Worm (Caenorhabditis elegans) whole organism, early embryonic: ENCODE measurements around the gene D1054.5.

Experiments
- B0310.2 ChIP-seq: sonication (generic microtip); optimal IDR thresholded peaks from 2 replicates; lab custom pipeline; 2016; ENCODE audit warnings: mild to moderate bottlenecking, missing genetic modification characterization, missing compliant biosample characterization
- F13C5.2 ChIP-seq: sonication (generic microtip); optimal IDR thresholded peaks from 2 replicates; lab custom pipeline; 2017; ENCODE audit warnings: mild to moderate bottlenecking, missing genetic modification characterization, inconsistent platforms, missing compliant biosample characterization
- aly-1 ChIP-seq: sonication (generic microtip); optimal IDR thresholded peaks from 2 replicates; lab custom pipeline; 2016; ENCODE audit warnings: missing genetic modification characterization, missing compliant biosample characterization
- ama-1 ChIP-seq: fragments of 150-350 bp; optimal IDR thresholded peaks from 2 replicates; lab custom pipeline; 2014
- ceh-13 ChIP-seq: fragments of 200-800 bp; sonication (Bioruptor generic); optimal IDR thresholded peaks from 2 replicates; lab custom pipeline; 2018; ENCODE audit warnings: mild to moderate bottlenecking, missing genetic modification characterization, missing compliant biosample characterization
- ceh-36 ChIP-seq: sonication (generic microtip); optimal IDR thresholded peaks from 2 replicates; lab custom pipeline; 2016; ENCODE audit warnings: missing genetic modification characterization, inconsistent platforms, missing compliant biosample characterization
- ets-7 ChIP-seq: sonication (generic microtip); optimal IDR thresholded peaks from 2 replicates; lab custom pipeline; 2016; ENCODE audit warnings: missing genotype, missing genetic modification characterization, missing compliant biosample characterization
- flt-1 ChIP-seq: fragments of 200-800 bp; sonication (Bioruptor generic); IDR thresholded peaks from 2 replicates; pipeline ENCODE4 v1.3.6; 2022; ENCODE audit warnings: missing genetic modification characterization, missing compliant biosample characterization
- hmbx-1 ChIP-seq: sonication (generic microtip); optimal IDR thresholded peaks from 2 replicates; lab custom pipeline; 2016; ENCODE audit warnings: mild to moderate bottlenecking, missing genetic modification characterization, missing compliant biosample characterization
- hmg-4 ChIP-seq: fragments of 200-800 bp; sonication (Bioruptor generic); optimal IDR thresholded peaks from 2 replicates; lab custom pipeline; 2018; ENCODE audit warnings: mild to moderate bottlenecking, missing genetic modification characterization, missing compliant biosample characterization
- hnd-1 ChIP-seq: sonication (generic microtip); optimal IDR thresholded peaks from 2 replicates; lab custom pipeline; 2016; ENCODE audit warnings: missing genetic modification characterization, missing compliant biosample characterization
- pes-1 ChIP-seq: fragments of 200-800 bp; sonication (Bioruptor generic); IDR thresholded peaks from 2 replicates; pipeline ENCODE4 v1.3.6; 2022; ENCODE audit warnings: missing genetic modification reagents, missing genetic modification characterization, missing compliant biosample characterization
- scrt-1 ChIP-seq: fragments of 200-800 bp; sonication (Bioruptor generic); IDR thresholded peaks from 2 replicates; pipeline ENCODE4 v1.3.6; 2022; ENCODE audit warnings: missing genetic modification characterization, missing compliant biosample characterization
- sea-1 ChIP-seq: fragments of 200-800 bp; sonication (Bioruptor generic); conservative IDR thresholded peaks from 2 replicates; pipeline ENCODE4 v1.3.6; 2022; ENCODE audit warnings: missing genetic modification characterization, missing compliant biosample characterization
- tbx-11 ChIP-seq: fragments of 200-800 bp; sonication (Bioruptor generic); IDR thresholded peaks from 2 replicates; pipeline ENCODE4 v1.3.6; 2022; ENCODE audit warnings: missing genetic modification characterization, missing compliant biosample characterization
- tbx-37 ChIP-seq: fragments of 200-800 bp; sonication (Bioruptor generic); conservative IDR thresholded peaks from 2 replicates; pipeline ENCODE4 v1.3.6; 2022; ENCODE audit warnings: missing genetic modification reagents, missing genetic modification characterization, missing compliant biosample characterization
- tra-4 ChIP-seq: sonication (generic microtip); optimal IDR thresholded peaks from 2 replicates; lab custom pipeline; 2017; ENCODE audit warnings: missing genetic modification characterization, missing compliant biosample characterization

Gene D1054.5

ce11 chrV:10794463-10794862 lies 18.1 kb upstream of the D1054.5 start:
- no peak for TF ChIP-seq ceh-36 (tag; lab: Kevin White, UChicago)
- no peak for TF ChIP-seq F13C5.2 (tag; lab: Kevin White, UChicago)
- TF ChIP-seq ets-7, result no peak
- no peak for TF ChIP-seq sea-1

ce11 chrV:10793498-10793897 lies 17.1 kb upstream of the D1054.5 start, which contains the start of gene ule-3:
TSS of gene ule-3 (plus strand) at chrV:10793798.
- TF ChIP-seq scrt-1 (GFP tag; lab: Robert Waterston, UW), result no peak
- no peak for TF ChIP-seq ceh-36 (tag; lab: Kevin White, UChicago)

- TF ChIP-seq hnd-1 (tag; lab: Kevin White, UChicago), result no peak
- TF ChIP-seq aly-1, result no peak
- TF ChIP-seq tra-4, result no peak
- TF ChIP-seq ama-1 (lab: Kevin White, UChicago), result no peak
- TF ChIP-seq scrt-1 (GFP tag; lab: Robert Waterston, UW), result no peak
- no peak for TF ChIP-seq tbx-11 (GFP tag; lab: Robert Waterston, UW)
- TF ChIP-seq F13C5.2 (tag; lab: Kevin White, UChicago), result no peak
- no peak for TF ChIP-seq ceh-13
- no peak for TF ChIP-seq ceh-36 (tag; lab: Kevin White, UChicago)
- TF ChIP-seq tbx-37 (GFP tag; lab: Robert Waterston, UW), result no peak
- TF ChIP-seq hmg-4 (GFP tag; lab: Kevin White, UChicago), result no peak
These were observed 16.4 kb upstream of the D1054.5 start, which contains the start of gene D1054.10 for ce11 chrV:10792775-10793174. TSS of gene D1054.10 (minus strand) at chrV:10792875.

- TF ChIP-seq tbx-11 (GFP tag; lab: Robert Waterston, UW) (no peak), tra-4 (no peak), F13C5.2 (tag; lab: Kevin White, UChicago) (no peak), flt-1 (GFP tag; lab: Robert Waterston, UW) (no peak)
These were observed 14.5 kb upstream of the D1054.5 start, which contains the start of gene D1054.9 for ce11 chrV:10790921-10791320. TSS of gene D1054.9 (minus strand) at chrV:10791057.

- TF ChIP-seq F13C5.2 (tag; lab: Kevin White, UChicago) (no peak), ets-7 (no peak), ceh-13 (no peak), pes-1 (GFP tag; lab: Robert Waterston, UW) (no peak)
These were observed 7.6 kb upstream of the D1054.5 start, which contains the start of gene D1054.8 for ce11 chrV:10784011-10784410. TSS of gene D1054.8 (plus strand) at chrV:10784311.

ce11 chrV:10773216-10773615 lies 3.2 kb downstream of the D1054.5 start:
- TF ChIP-seq aly-1 (no peak), pes-1 (GFP tag; lab: Robert Waterston, UW) (no peak), B0310.2 (no peak), hmg-4 (GFP tag; lab: Kevin White, UChicago) (no peak), tbx-11 (GFP tag; lab: Robert Waterston, UW) (no peak), sea-1 (no peak), flt-1 (GFP tag; lab: Robert Waterston, UW) (no peak), hnd-1 (tag; lab: Kevin White, UChicago) (no peak), F13C5.2 (tag; lab: Kevin White, UChicago) (no peak)

- TF ChIP-seq tra-4, result no peak
- no peak for TF ChIP-seq tbx-37 (GFP tag; lab: Robert Waterston, UW)
- TF ChIP-seq F13C5.2 (tag; lab: Kevin White, UChicago), result no peak
- no peak for TF ChIP-seq pes-1 (GFP tag; lab: Robert Waterston, UW)
- no peak for TF ChIP-seq ceh-36 (tag; lab: Kevin White, UChicago)
- no peak for TF ChIP-seq flt-1 (GFP tag; lab: Robert Waterston, UW)
- no peak for TF ChIP-seq hmg-4 (GFP tag; lab: Kevin White, UChicago)
- TF ChIP-seq ama-1 (lab: Kevin White, UChicago), result no peak
- TF ChIP-seq sea-1, result no peak
- no peak for TF ChIP-seq ets-7
- no peak for TF ChIP-seq ceh-13
- no peak for TF ChIP-seq B0310.2
- no peak for TF ChIP-seq hnd-1 (tag; lab: Kevin White, UChicago)
- TF ChIP-seq aly-1, result no peak
- no peak for TF ChIP-seq scrt-1 (GFP tag; lab: Robert Waterston, UW)
- TF ChIP-seq tbx-11 (GFP tag; lab: Robert Waterston, UW), result no peak
- TF ChIP-seq hmbx-1 (tag; lab: Kevin White, UChicago), result no peak
These were observed 5.0 kb downstream of the D1054.5 start, which contains the start of gene D1054.3 for ce11 chrV:10771390-10771789. TSS of gene D1054.3 (plus strand) at chrV:10771451.

ce11 chrV:10770026-10770425 lies 6.4 kb downstream of the D1054.5 start, which contains the start of the genes D1054.1 and pas-2:
TSS of gene D1054.1 (minus strand) at chrV:10770217.
TSS of gene pas-2 (plus strand) at chrV:10770368.
- TF ChIP-seq ets-7 (no peak), B0310.2 (no peak), tbx-11 (GFP tag; lab: Robert Waterston, UW) (no peak), hnd-1 (tag; lab: Kevin White, UChicago) (no peak), ama-1 (lab: Kevin White, UChicago) (no peak), hmbx-1 (tag; lab: Kevin White, UChicago) (no peak), hmg-4 (GFP tag; lab: Kevin White, UChicago) (no peak), F13C5.2 (tag; lab: Kevin White, UChicago) (no peak), ceh-13 (no peak), pes-1 (GFP tag; lab: Robert Waterston, UW) (no peak), tra-4 (no peak), tbx-37 (GFP tag; lab: Robert Waterston, UW) (no peak), ceh-36 (tag; lab: Kevin White, UChicago) (no peak), sea-1 (no peak), scrt-1 (GFP tag; lab: Robert Waterston, UW) (no peak), aly-1 (no peak), flt-1 (GFP tag; lab: Robert Waterston, UW) (no peak)
